Worm (Caenorhabditis elegans) whole organism, young adult: Measurements from ENCODE around the gene spc-2.
A peak's percentile ranks its signal among the peaks of the same experiment; 100 is the strongest.

Source experiments
- B0019.2 ChIP-seq: fragments of 200-800 bp; sonication (Bioruptor generic); conservative IDR thresholded peaks from 2 replicates; pipeline ENCODE4 v1.3.6; 2022; ENCODE audit warnings: missing genetic modification reagents, missing genetic modification characterization, missing compliant biosample characterization
- B0035.1 ChIP-seq: sonication (generic microtip); optimal IDR thresholded peaks from 2 replicates; lab custom pipeline; 2016; ENCODE audit warnings: missing genetic modification characterization, mild to moderate bottlenecking, missing compliant biosample characterization, missing genotype, missing genetic modification reagents
- B0336.3 ChIP-seq: fragments of 200-800 bp; sonication (Bioruptor generic); IDR thresholded peaks from 2 replicates; pipeline ENCODE4 v1.3.6; 2022; ENCODE audit warnings: missing genetic modification characterization, missing compliant biosample characterization
- F10E7.11 ChIP-seq: sonication (generic microtip); optimal IDR thresholded peaks from 2 replicates; lab custom pipeline; 2017; ENCODE audit warnings: mild to moderate bottlenecking, missing genetic modification characterization, moderate library complexity, missing compliant biosample characterization
- F33H1.4 ChIP-seq: fragments of 200-800 bp; sonication (Bioruptor generic); IDR thresholded peaks from 2 replicates; pipeline ENCODE4 v1.3.6; 2022; ENCODE audit warnings: missing genetic modification reagents, missing genetic modification characterization, missing compliant biosample characterization
- F39B2.1 ChIP-seq: fragments of 200-800 bp; sonication (Bioruptor generic); IDR thresholded peaks from 2 replicates; pipeline ENCODE4 v1.3.6; 2022; ENCODE audit warnings: missing genetic modification reagents, missing genetic modification characterization, missing compliant biosample characterization
- F57A8.1 ChIP-seq: fragments of 200-800 bp; sonication (Bioruptor generic); optimal IDR thresholded peaks from 2 replicates; lab custom pipeline; 2018; ENCODE audit warnings: mild to moderate bottlenecking, missing genetic modification characterization, moderate library complexity, missing compliant biosample characterization
- F57C9.4 ChIP-seq: sonication (generic microtip); optimal IDR thresholded peaks from 2 replicates; lab custom pipeline; 2017; ENCODE audit warnings: mild to moderate bottlenecking, missing genetic modification characterization, missing compliant biosample characterization
- T07F8.4 ChIP-seq: sonication (generic microtip); optimal IDR thresholded peaks from 2 replicates; lab custom pipeline; 2016; ENCODE audit warnings: mild to moderate bottlenecking, missing genetic modification characterization, moderate library complexity, missing compliant biosample characterization
- Y53F4B.3 ChIP-seq: fragments of 200-800 bp; sonication (Bioruptor generic); IDR thresholded peaks from 2 replicates; pipeline ENCODE4 v1.3.6; 2022; ENCODE audit warnings: missing genetic modification reagents, missing genetic modification characterization, missing compliant biosample characterization
- Y56A3A.18 ChIP-seq: fragments of 200-800 bp; sonication (Bioruptor generic); IDR thresholded peaks from 2 replicates; pipeline ENCODE4 v1.3.6; 2022; ENCODE audit warnings: missing genetic modification reagents, missing genetic modification characterization, missing compliant biosample characterization
- Y95B8A.8 ChIP-seq: fragments of 200-800 bp; sonication (Bioruptor generic); IDR thresholded peaks from 2 replicates; pipeline ENCODE4 v1.3.6; 2022; ENCODE audit warnings: missing genetic modification reagents, missing genetic modification characterization, missing compliant biosample characterization
- akir-1 ChIP-seq: fragments of 200-800 bp; sonication (Bioruptor generic); optimal IDR thresholded peaks from 2 replicates; lab custom pipeline; 2018; ENCODE audit warnings: mild to moderate bottlenecking, missing genetic modification characterization, moderate library complexity, missing compliant biosample characterization
- ama-1 ChIP-seq, 3 experiments: fragments of 150-350 bp in 1 of 3; sonication (generic microtip) in 2 of 3; optimal IDR thresholded peaks; 2 replicates each; lab custom pipeline; 2014 to 2018; ENCODE audit warnings: missing biosample characterization in 2 of 3, missing genetic modification characterization in 2 of 3, missing genetic modification reagents in 2 of 3
- athp-1 ChIP-seq: sonication (generic microtip); optimal IDR thresholded peaks from 2 replicates; lab custom pipeline; 2017; ENCODE audit warnings: mild to moderate bottlenecking, missing genetic modification characterization, missing compliant biosample characterization
- attf-3 ChIP-seq: fragments of 200-800 bp; sonication (Bioruptor generic); conservative IDR thresholded peaks from 2 replicates; pipeline ENCODE4 v1.3.6; 2022; ENCODE audit warnings: missing genetic modification reagents, missing genetic modification characterization, missing compliant biosample characterization
- ccch-3 ChIP-seq: fragments of 200-800 bp; sonication (Bioruptor generic); optimal IDR thresholded peaks from 2 replicates; lab custom pipeline; 2018; ENCODE audit warnings: mild to moderate bottlenecking, missing genetic modification characterization, missing compliant biosample characterization
- ceh-27 ChIP-seq: fragments of 200-800 bp; sonication (Bioruptor generic); optimal IDR thresholded peaks from 2 replicates; lab custom pipeline; 2018; ENCODE audit warnings: mild to moderate bottlenecking, missing genetic modification characterization, moderate library complexity, missing compliant biosample characterization
- ceh-79 ChIP-seq: sonication (generic microtip); optimal IDR thresholded peaks from 2 replicates; lab custom pipeline; 2017; ENCODE audit warnings: mild to moderate bottlenecking, missing genetic modification characterization, missing compliant biosample characterization
- chd-7 ChIP-seq: sonication (generic microtip); optimal IDR thresholded peaks from 2 replicates; lab custom pipeline; 2016; ENCODE audit warnings: mild to moderate bottlenecking, missing genetic modification characterization, moderate library complexity, missing compliant biosample characterization
- die-1 ChIP-seq: sonication (generic microtip); optimal IDR thresholded peaks from 2 replicates; lab custom pipeline; 2016; ENCODE audit warnings: missing genotype, mild to moderate bottlenecking, missing genetic modification characterization, missing compliant biosample characterization
- egl-18 ChIP-seq: fragments of 200-800 bp; sonication (Bioruptor generic); IDR thresholded peaks from 2 replicates; pipeline ENCODE4 v1.3.6; 2022; ENCODE audit warnings: missing genetic modification reagents, missing genetic modification characterization, missing compliant biosample characterization
- ekl-4 ChIP-seq: fragments of 200-800 bp; sonication (Bioruptor generic); IDR thresholded peaks from 2 replicates; pipeline ENCODE4 v1.3.6; 2022; ENCODE audit warnings: missing genetic modification reagents, missing genetic modification characterization, missing compliant biosample characterization
- ets-4 ChIP-seq: fragments of 200-800 bp; sonication (Bioruptor generic); optimal IDR thresholded peaks from 2 replicates; lab custom pipeline; 2018; ENCODE audit warnings: mild to moderate bottlenecking, missing genetic modification characterization, missing compliant biosample characterization
- hlh-12 ChIP-seq: sonication (generic microtip); optimal IDR thresholded peaks from 2 replicates; lab custom pipeline; 2016; ENCODE audit warnings: missing genetic modification characterization, missing compliant biosample characterization
- hrde-1 ChIP-seq: sonication (generic microtip); optimal IDR thresholded peaks from 2 replicates; lab custom pipeline; 2016; ENCODE audit warnings: missing genetic modification characterization, mild to moderate bottlenecking, missing compliant biosample characterization, moderate library complexity, missing genotype, missing genetic modification reagents, borderline replicate concordance
- let-607 ChIP-seq, 2 experiments: fragments of 200-800 bp in 1 of 2; sonication (Bioruptor generic) in 1 of 2; sonication (generic microtip) in 1 of 2; optimal IDR thresholded peaks; 2 replicates each; lab custom pipeline; 2016 to 2018; ENCODE audit warnings: mild to moderate bottlenecking in 2 of 2, missing compliant biosample characterization in 2 of 2, missing genetic modification characterization in 2 of 2, moderate library complexity in 2 of 2, missing genotype in 1 of 2
- lin-40 ChIP-seq: sonication (generic microtip); optimal IDR thresholded peaks from 2 replicates; lab custom pipeline; 2016; ENCODE audit warnings: missing genetic modification characterization, mild to moderate bottlenecking, missing compliant biosample characterization, missing genotype, missing genetic modification reagents
- lin-54 ChIP-seq: fragments of 200-800 bp; sonication (Bioruptor generic); optimal IDR thresholded peaks from 2 replicates; lab custom pipeline; 2018; ENCODE audit warnings: mild to moderate bottlenecking, missing genetic modification characterization, missing compliant biosample characterization
- lsl-1 ChIP-seq: fragments of 200-800 bp; sonication (Bioruptor generic); optimal IDR thresholded peaks from 2 replicates; lab custom pipeline; 2018; ENCODE audit warnings: mild to moderate bottlenecking, missing genetic modification characterization, moderate library complexity, missing compliant biosample characterization
- mcd-1 ChIP-seq: fragments of 200-800 bp; sonication (Bioruptor generic); IDR thresholded peaks from 2 replicates; pipeline ENCODE4 v1.3.6; 2022; ENCODE audit warnings: missing genetic modification reagents, missing genetic modification characterization, missing compliant biosample characterization
- mel-28 ChIP-seq: sonication (generic microtip); optimal IDR thresholded peaks from 2 replicates; lab custom pipeline; 2016; ENCODE audit warnings: borderline replicate concordance, mild to moderate bottlenecking, missing genetic modification characterization, missing compliant biosample characterization
- mes-4 ChIP-seq: sonication (generic microtip); optimal IDR thresholded peaks from 2 replicates; lab custom pipeline; 2016; ENCODE audit warnings: missing genotype, missing genetic modification characterization, missing compliant biosample characterization
- nfyb-1 ChIP-seq: fragments of 200-800 bp; sonication (Bioruptor generic); IDR thresholded peaks from 2 replicates; pipeline ENCODE4 v1.3.6; 2022; ENCODE audit warnings: missing genetic modification reagents, missing genetic modification characterization, missing compliant biosample characterization
- nhr-179 ChIP-seq: sonication (generic microtip); optimal IDR thresholded peaks from 2 replicates; lab custom pipeline; 2016; ENCODE audit warnings: mild to moderate bottlenecking, missing genetic modification characterization, missing compliant biosample characterization
- pbrm-1 ChIP-seq: fragments of 200-800 bp; sonication (Bioruptor generic); IDR thresholded peaks from 2 replicates; pipeline ENCODE4 v1.3.6; 2022; ENCODE audit warnings: missing genetic modification reagents, missing genetic modification characterization, missing compliant biosample characterization
- rcor-1 ChIP-seq: fragments of 200-800 bp; sonication (Bioruptor generic); IDR thresholded peaks from 2 replicates; pipeline ENCODE4 v1.3.6; 2022; ENCODE audit warnings: missing genetic modification reagents, missing genetic modification characterization, missing compliant biosample characterization
- rpc-1 ChIP-seq, 2 experiments: fragments of 150-350 bp in 1 of 2; sonication (generic microtip) in 1 of 2; optimal IDR thresholded peaks; 2 replicates each; lab custom pipeline; 2014 to 2018; ENCODE audit warnings: missing biosample characterization in 1 of 2, missing genetic modification characterization in 1 of 2, missing genetic modification reagents in 1 of 2, missing genotype in 1 of 2
- sea-2 ChIP-seq: fragments of 200-800 bp; sonication (Bioruptor generic); IDR thresholded peaks from 2 replicates; pipeline ENCODE4 v1.3.6; 2022; ENCODE audit warnings: missing genetic modification characterization, missing compliant biosample characterization
- snpc-4 ChIP-seq, 5 experiments: fragments of 150-350 bp in 1 of 5; sonication (generic microtip) in 4 of 5; optimal IDR thresholded peaks; 2 replicates each; lab custom pipeline; 2014 to 2018; ENCODE audit warnings: missing genetic modification characterization in 5 of 5, missing biosample characterization in 3 of 5, antibody characterized with exemption in 2 of 5, mild to moderate bottlenecking in 2 of 5, missing compliant biosample characterization in 2 of 5, missing genotype in 2 of 5, moderate library complexity in 2 of 5, missing genetic modification reagents in 1 of 5
- tbp1 ChIP-seq: fragments of 200-800 bp; sonication (Bioruptor generic); optimal IDR thresholded peaks from 2 replicates; lab custom pipeline; 2018; ENCODE audit warnings: mild to moderate bottlenecking, missing genetic modification characterization, missing compliant biosample characterization
- unc-62 ChIP-seq: fragments of 150-350 bp; optimal IDR thresholded peaks from 2 replicates; lab custom pipeline; 2014; ENCODE audit warnings: missing biosample characterization, missing genetic modification reagents, missing genetic modification characterization
- xnd-1 ChIP-seq: sonication (generic microtip); optimal IDR thresholded peaks from 2 replicates; lab custom pipeline; 2016; ENCODE audit warnings: missing genotype, missing genetic modification reagents, missing genetic modification characterization, missing compliant biosample characterization
- zfh-2 ChIP-seq: fragments of 200-800 bp; sonication (Bioruptor generic); conservative IDR thresholded peaks from 2 replicates; pipeline ENCODE4 v1.3.6; 2022; ENCODE audit warnings: missing genetic modification reagents, missing genetic modification characterization, missing compliant biosample characterization
- ztf-25 ChIP-seq: fragments of 200-800 bp; sonication (Bioruptor generic); IDR thresholded peaks from 2 replicates; pipeline ENCODE4 v1.3.6; 2022; ENCODE audit warnings: missing genetic modification reagents, missing genetic modification characterization, missing compliant biosample characterization
- ztf-6 ChIP-seq: fragments of 200-800 bp; sonication (Bioruptor generic); IDR thresholded peaks from 2 replicates; pipeline ENCODE4 v1.3.6; 2022; ENCODE audit warnings: missing genetic modification reagents, missing genetic modification characterization, missing compliant biosample characterization

The spc-2 gene

ce11 chrIII:8163788-8164423 is 17.8 kb upstream of the spc-2 start, which contains the start of gene prp-8:
Gene prp-8 (plus strand): TSS chrIII:8164373.
- TF ChIP-seq ama-1 (optimal IDR thresholded peaks at IDR 0.05; lab: Kevin White, UChicago), result no peak
- no peak for TF ChIP-seq ama-1 (GFP tag; optimal IDR thresholded peaks at IDR 0.05; lab: Kevin White, UChicago)
- TF ChIP-seq B0019.2 (GFP tag; lab: Robert Waterston, UW), result 0 out of 2 replicates have a peak, but pooled peaks have one; percentile 9
- TF ChIP-seq athp-1 (tag; lab: Kevin White, UChicago), result peak; percentile 71
- peak; percentile 91 for TF ChIP-seq ceh-27 (GFP tag; lab: Kevin White, UChicago)
- TF ChIP-seq die-1 (tag; lab: Kevin White, UChicago), result no peak
- TF ChIP-seq rpc-1 (optimal IDR thresholded peaks at IDR 0.05; lab: Kevin White, UChicago), result no peak
- TF ChIP-seq rpc-1 (tag; optimal IDR thresholded peaks at IDR 0.05; lab: Kevin White, UChicago), result no peak
- TF ChIP-seq sea-2 (GFP tag; lab: Robert Waterston, UW), result no peak
- TF ChIP-seq ztf-25 (GFP tag; lab: Robert Waterston, UW), result no peak
- TF ChIP-seq mes-4 (tag; lab: Kevin White, UChicago), result no peak
- no peak for TF ChIP-seq Y56A3A.18 (GFP tag; lab: Robert Waterston, UW)
- peak; percentile 76 for TF ChIP-seq mcd-1 (GFP tag; lab: Robert Waterston, UW)
- no peak for TF ChIP-seq ztf-6 (GFP tag; lab: Robert Waterston, UW)
- no peak for TF ChIP-seq hrde-1 (tag; lab: Kevin White, UChicago)
- TF ChIP-seq attf-3 (GFP tag; lab: Robert Waterston, UW), result peak; percentile 99
- TF ChIP-seq nfyb-1 (GFP tag; lab: Robert Waterston, UW), result peak; percentile 88
- no peak for TF ChIP-seq F57A8.1 (GFP tag; lab: Kevin White, UChicago)
- peak; percentile 64 for TF ChIP-seq tbp1
- no peak for TF ChIP-seq Y95B8A.8 (GFP tag; lab: Robert Waterston, UW)
- no peak; the same call in 1 of the 2 replicates for TF ChIP-seq zfh-2 (GFP tag; lab: Robert Waterston, UW)
- TF ChIP-seq nhr-179 (tag; lab: Kevin White, UChicago), result no peak
- peak; percentile 95 for TF ChIP-seq lin-54 (GFP tag; lab: Kevin White, UChicago)
- TF ChIP-seq ccch-3 (GFP tag; lab: Kevin White, UChicago), result no peak
- no peak for TF ChIP-seq Y53F4B.3 (GFP tag; lab: Robert Waterston, UW)
- no peak for TF ChIP-seq B0035.1
- TF ChIP-seq akir-1, result no peak
- no peak for TF ChIP-seq F57C9.4 (tag; lab: Kevin White, UChicago)
- peak; percentile 51 for TF ChIP-seq ekl-4
- peak; percentile 86 for TF ChIP-seq lsl-1 (GFP tag; lab: Kevin White, UChicago)
- no peak for TF ChIP-seq F10E7.11 (tag; lab: Kevin White, UChicago)
- no peak for TF ChIP-seq ceh-79 (tag; lab: Kevin White, UChicago)
- peak; percentile 57 for TF ChIP-seq F33H1.4 (GFP tag; lab: Robert Waterston, UW)
- TF ChIP-seq lin-40 (tag; lab: Kevin White, UChicago), result peak; percentile 76
- TF ChIP-seq unc-62, result no peak
- TF ChIP-seq let-607 (tag; optimal IDR thresholded peaks at IDR 0.05; lab: Kevin White, UChicago), result peak; percentile 20 to 30
- no peak for TF ChIP-seq chd-7 (tag; lab: Kevin White, UChicago)
- peak; percentile 34; the same call in 1 of the 2 replicates for TF ChIP-seq B0336.3
- TF ChIP-seq rcor-1 (GFP tag; lab: Robert Waterston, UW), result 0 out of 2 replicates have a peak, but pooled peaks have one; percentile 37
- no peak for TF ChIP-seq mel-28
- no peak for TF ChIP-seq egl-18 (GFP tag; lab: Robert Waterston, UW)
- no peak for TF ChIP-seq xnd-1 (tag; lab: Kevin White, UChicago)
- TF ChIP-seq F39B2.1 (GFP tag; lab: Robert Waterston, UW), result no peak
- peak; percentile 43; the same call in 1 of the 2 replicates for TF ChIP-seq pbrm-1 (GFP tag; lab: Robert Waterston, UW)
- TF ChIP-seq T07F8.4, result no peak
- no peak for TF ChIP-seq hlh-12
- peak; percentile 19 for TF ChIP-seq snpc-4 (GFP tag; optimal IDR thresholded peaks at IDR 0.05; lab: Kevin White, UChicago)
- TF ChIP-seq snpc-4 (tag; optimal IDR thresholded peaks at IDR 0.05; lab: Kevin White, UChicago), result peak in 3 of 4 experiments; percentile 37 to 59 (median 45)
- no peak for TF ChIP-seq ets-4 (GFP tag; lab: Kevin White, UChicago)
